Worm (Caenorhabditis elegans): ENCODE results near the gene fip-1.

Gene fip-1

DNA sequence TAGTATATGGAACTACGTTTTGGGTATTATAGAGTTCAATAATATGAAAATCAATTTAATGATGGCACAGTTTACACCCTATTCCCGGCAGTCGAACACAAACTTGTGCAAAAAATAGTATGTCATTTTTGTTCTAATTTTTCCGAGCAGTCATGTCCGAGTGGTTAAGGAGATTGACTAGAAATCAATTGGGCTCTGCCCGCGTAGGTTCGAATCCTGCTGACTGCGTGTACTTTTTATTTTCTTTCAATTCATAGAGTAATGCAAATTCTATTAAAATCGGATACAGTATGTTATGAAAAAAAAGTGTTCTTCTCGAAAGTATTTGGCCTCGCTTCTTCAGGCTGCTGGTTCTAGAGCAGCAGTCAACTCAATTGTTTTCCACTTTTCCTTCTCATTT, 6.5 kb downstream of the fip-1 start (continued):
- TF ChIP-seq rpc-1 (optimal IDR thresholded peaks at IDR 0.05) (peak; percentile 78), rpc-1 (tag; optimal IDR thresholded peaks at IDR 0.05) (peak; percentile 88), Y56A3A.18 (GFP tag; IDR thresholded peaks at IDR 0.05) (peak; percentile 49; the same call in 1 of the 2 replicates), T07F8.4 (tag; optimal IDR thresholded peaks at IDR 0.05) (peak; percentile 25), athp-1 (tag; optimal IDR thresholded peaks at IDR 0.05) (peak; percentile 34), T26A5.8 (tag; optimal IDR thresholded peaks at IDR 0.05) (peak; percentile 13), pbrm-1 (GFP tag; IDR thresholded peaks at IDR 0.05) (peak; percentile 46; the same call in 1 of the 2 replicates), ceh-79 (tag; optimal IDR thresholded peaks at IDR 0.05) (no peak)

DNA sequence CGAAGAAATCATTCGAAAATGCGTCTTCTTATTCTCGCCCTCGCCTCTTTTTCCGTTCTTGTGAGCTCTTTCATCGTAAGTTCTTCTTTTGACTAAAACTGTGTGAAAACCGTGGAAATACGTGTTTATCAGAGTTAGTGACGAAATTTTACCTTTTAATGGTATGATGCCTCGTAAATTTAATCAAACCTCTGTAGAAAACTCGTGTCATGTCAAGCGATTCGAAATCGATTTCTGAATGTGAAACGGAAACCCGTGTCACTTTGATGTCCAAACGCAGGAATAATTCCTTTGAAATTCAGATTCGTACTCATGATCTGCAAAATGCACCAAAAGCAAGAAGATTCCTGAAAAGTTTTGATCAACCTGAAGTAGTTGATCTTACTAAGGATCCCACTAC, 9.0 kb downstream of the fip-1 start, which contains the start of gene F22B7.3:
Gene F22B7.3, plus strand, starts transcription at position 301 of the 400 bp plus-strand sequence.
- TF ChIP-seq nhr-90 (tag; optimal IDR thresholded peaks at IDR 0.05), result no peak
- TF ChIP-seq efl-1 (GFP tag; optimal IDR thresholded peaks at IDR 0.05), result no peak
- TF ChIP-seq Y79H2A.3 (GFP tag; conservative IDR thresholded peaks at IDR 0.05), result no peak
- TF ChIP-seq tbx-9 (tag; optimal IDR thresholded peaks at IDR 0.05; ENCODE audit: borderline replicate concordance), result no peak
- TF ChIP-seq ZK185.1 (tag; optimal IDR thresholded peaks at IDR 0.05; ENCODE audit: poor library complexity, severe bottlenecking), result no peak

DNA sequence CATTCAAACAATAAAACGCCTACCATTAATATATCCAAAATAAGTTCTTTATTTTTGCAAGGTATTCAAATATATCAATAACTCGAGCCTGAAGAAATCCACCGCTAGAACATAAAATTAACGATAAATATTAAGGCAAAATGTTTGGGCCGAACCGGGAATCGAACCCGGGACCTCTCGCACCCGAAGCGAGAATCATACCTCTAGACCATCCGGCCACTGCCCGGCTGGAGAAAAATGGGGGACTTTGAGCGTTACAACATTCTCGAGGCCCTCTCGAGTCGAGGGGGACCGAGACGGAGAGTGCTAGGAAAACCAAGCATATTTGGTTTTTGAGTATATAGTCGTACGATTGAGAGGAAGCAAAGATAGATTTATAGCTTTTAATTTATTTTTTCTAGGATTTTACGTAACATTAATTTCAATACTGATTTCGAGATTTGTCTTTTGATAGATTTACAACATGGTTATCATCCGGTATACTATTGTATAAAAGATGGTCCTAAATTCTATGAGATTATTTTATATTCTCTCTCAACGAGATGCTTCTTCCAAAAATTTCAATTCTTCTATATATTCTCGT, 10.8 kb downstream of the fip-1 start, which contains the start of gene flp-23:
Gene flp-23, plus strand, starts transcription at position 533 of the 583 bp plus-strand sequence.
- TF ChIP-seq egl-44 (GFP tag; IDR thresholded peaks at IDR 0.05) (no peak), hmg-1.2 (GFP tag; IDR thresholded peaks at IDR 0.05) (peak; percentile 50), egrh-3 (GFP tag; IDR thresholded peaks at IDR 0.05) (0 out of 2 replicates have a peak, but pooled peaks have one; percentile 9), nfya-2 (GFP tag; IDR thresholded peaks at IDR 0.05) (no peak), hrde-1 (tag; optimal IDR thresholded peaks at IDR 0.05; ENCODE audit: borderline replicate concordance) (no peak), mel-28 (tag; optimal IDR thresholded peaks at IDR 0.05; ENCODE audit: borderline replicate concordance) (no peak), snpc-4 (GFP tag; optimal IDR thresholded peaks at IDR 0.05) (peak; percentile 43), snpc-4 (tag; optimal IDR thresholded peaks at IDR 0.05) (peak in 1 of 4 experiments; percentile 36), ekl-4 (GFP tag; IDR thresholded peaks at IDR 0.05) (no peak), bed-2 (GFP tag; IDR thresholded peaks at IDR 0.05) (no peak), attf-5 (GFP tag; optimal IDR thresholded peaks at IDR 0.05) (no peak), hsf-1 (GFP tag; IDR thresholded peaks at IDR 0.05) (no peak), Y79H2A.3 (GFP tag; conservative IDR thresholded peaks at IDR 0.05) (no peak), rpc-1 (optimal IDR thresholded peaks at IDR 0.05) (peak; percentile 72), rpc-1 (tag; optimal IDR thresholded peaks at IDR 0.05) (peak; percentile 86), aptf-3 (GFP tag; IDR thresholded peaks at IDR 0.05) (no peak), lsy-27 (tag; optimal IDR thresholded peaks at IDR 0.05; ENCODE audit: borderline replicate concordance, insufficient read depth) (no peak), somi-1 (GFP tag; optimal IDR thresholded peaks at IDR 0.05) (no peak), repo-1 (tag; optimal IDR thresholded peaks at IDR 0.05) (no peak), ceh-79 (tag; optimal IDR thresholded peaks at IDR 0.05) (no peak), bed-1 (GFP tag; IDR thresholded peaks at IDR 0.05) (no peak), lin-54 (GFP tag; optimal IDR thresholded peaks at IDR 0.05) (no peak), ztf-26 (tag; optimal IDR thresholded peaks at IDR 0.05) (no peak), ccch-3 (GFP tag; optimal IDR thresholded peaks at IDR 0.05) (no peak), T26A5.8 (tag; optimal IDR thresholded peaks at IDR 0.05) (no peak), snpc-1.3 (tag; optimal IDR thresholded peaks at IDR 0.05; ENCODE audit: insufficient read depth) (peak; percentile 13), ceh-58 (GFP tag; IDR thresholded peaks at IDR 0.05) (no peak), tbp1 (GFP tag; optimal IDR thresholded peaks at IDR 0.05) (peak; percentile 90), die-1 (tag; optimal IDR thresholded peaks at IDR 0.05) (peak; percentile 62), nhr-80 (tag; optimal IDR thresholded peaks at IDR 0.05) (no peak), F33H1.4 (GFP tag; IDR thresholded peaks at IDR 0.05) (no peak), cebp-2 (GFP tag; IDR thresholded peaks at IDR 0.05) (no peak), lin-35 (GFP tag; optimal IDR thresholded peaks at IDR 0.05) (no peak), efl-1 (GFP tag; optimal IDR thresholded peaks at IDR 0.05) (no peak), pbrm-1 (GFP tag; IDR thresholded peaks at IDR 0.05) (peak; percentile 45; the same call in 1 of the 2 replicates), B0035.1 (tag; optimal IDR thresholded peaks at IDR 0.05) (no peak), nhr-90 (tag; optimal IDR thresholded peaks at IDR 0.05) (peak; percentile 72), F55B11.4 (tag; optimal IDR thresholded peaks at IDR 0.05; ENCODE audit: borderline replicate concordance, insufficient read depth) (no peak)

All from whole organism, young adult.